Fruit fly (Drosophila melanogaster) whole organism, wandering third instar larva: ENCODE results near the gene EloA.

Experiments used
- CG32264 ChIP-seq: fragments of 200-800 bp; sonication (Bioruptor generic); optimal IDR thresholded peaks from 2 replicates; lab custom pipeline; 2016; ENCODE audit warnings: missing biosample characterization, missing genetic modification characterization
- CG9705 ChIP-seq: fragments of 200-800 bp; sonication (Bioruptor generic); optimal IDR thresholded peaks from 2 replicates; lab custom pipeline; 2018; ENCODE audit warnings: missing biosample characterization, mild to moderate bottlenecking, missing genetic modification characterization
- Dif ChIP-seq: fragments of 200-275, 200-300 bp; sonication (Bioruptor generic); optimal IDR thresholded peaks from 2 replicates; lab custom pipeline; 2018; ENCODE audit warnings: missing biosample characterization, missing genetic modification characterization; ENCODE audit not compliant: partially characterized antibody
- GATAd ChIP-seq: sonication (Bioruptor generic); optimal IDR thresholded peaks from 2 replicates; lab custom pipeline; 2016; ENCODE audit warnings: missing biosample characterization, missing genetic modification characterization
- HLH106 ChIP-seq: fragments of 200-800 bp; optimal IDR thresholded peaks from 3 replicates; lab custom pipeline; 2019; ENCODE audit warnings: missing biosample characterization, mild to moderate bottlenecking, missing genetic modification characterization, moderate library complexity
- Hnf4 ChIP-seq: fragments of 200-800 bp; sonication (Bioruptor generic); optimal IDR thresholded peaks from 2 replicates; lab custom pipeline; 2016; ENCODE audit warnings: missing biosample characterization, mild to moderate bottlenecking, missing genetic modification characterization
- Hr78 ChIP-seq: fragments of >200 bp; optimal IDR thresholded peaks from 2 replicates; lab custom pipeline; 2017; ENCODE audit warnings: missing biosample characterization, missing genetic modification characterization
- Hr83 ChIP-seq: fragments of 200-300 bp; sonication (Bioruptor generic); optimal IDR thresholded peaks from 2 replicates; lab custom pipeline; 2016; ENCODE audit warnings: missing biosample characterization, mild to moderate bottlenecking, missing genetic modification characterization, moderate library complexity; ENCODE audit not compliant: poor library complexity, severe bottlenecking
- Jra ChIP-seq: sonication (Bioruptor generic); optimal IDR thresholded peaks from 2 replicates; lab custom pipeline; 2016; ENCODE audit warnings: missing biosample characterization, missing genetic modification characterization
- Mio ChIP-seq: sonication (Bioruptor generic); optimal IDR thresholded peaks from 2 replicates; lab custom pipeline; 2016; ENCODE audit warnings: missing biosample characterization, missing genetic modification characterization
- Myc ChIP-seq: fragments of >200 bp; optimal IDR thresholded peaks from 2 replicates; lab custom pipeline; 2017
- N ChIP-seq: fragments of >200 bp; optimal IDR thresholded peaks from 2 replicates; lab custom pipeline; 2018; ENCODE audit warnings: missing biosample characterization, missing external identifiers, missing genetic modification characterization
- OdsH ChIP-seq: fragments of 200-800 bp; sonication (Bioruptor generic); optimal IDR thresholded peaks from 2 replicates; lab custom pipeline; 2016; ENCODE audit warnings: missing biosample characterization, mild to moderate bottlenecking, missing genetic modification characterization
- Rel ChIP-seq, 2 experiments: fragments of 200-800 bp; sonication (Bioruptor generic) in 1 of 2; optimal IDR thresholded peaks; 2 replicates in 1 of 2; 3 replicates in 1 of 2; lab custom pipeline; 2016 to 2019; ENCODE audit warnings: mild to moderate bottlenecking in 2 of 2, missing biosample characterization in 2 of 2, missing genetic modification characterization in 2 of 2, moderate library complexity in 1 of 2
- Sp1 ChIP-seq: fragments of 200-800 bp; sonication (Bioruptor generic); optimal IDR thresholded peaks from 3 replicates; lab custom pipeline; 2019; ENCODE audit warnings: missing biosample characterization, mild to moderate bottlenecking, missing genetic modification characterization, moderate library complexity
- Vsx2 ChIP-seq: fragments of 200-300, 225-300 bp; sonication (Bioruptor generic); optimal IDR thresholded peaks from 2 replicates; lab custom pipeline; 2018; ENCODE audit warnings: missing biosample characterization, missing genetic modification characterization; ENCODE audit not compliant: partially characterized antibody
- br ChIP-seq: fragments of 200-800 bp; sonication (Bioruptor generic); optimal IDR thresholded peaks from 2 replicates; lab custom pipeline; 2016; ENCODE audit warnings: missing biosample characterization, missing genetic modification characterization
- brk ChIP-seq: fragments of 200-800 bp; sonication (Bioruptor generic); optimal IDR thresholded peaks from 2 replicates; lab custom pipeline; 2016; ENCODE audit warnings: missing biosample characterization, mild to moderate bottlenecking, missing genetic modification characterization
- dl ChIP-seq, 2 experiments: fragments of 175-275, 200-275 bp in 1 of 2; fragments of 200-275 bp in 1 of 2; sonication (Bioruptor generic); optimal IDR thresholded peaks; lab custom pipeline; 2018; ENCODE audit warnings: mild to moderate bottlenecking in 2 of 2, missing biosample characterization in 2 of 2, missing genetic modification characterization in 2 of 2, moderate library complexity in 2 of 2; ENCODE audit not compliant: partially characterized antibody in 2 of 2, insufficient read depth in 1 of 2
- dmrt93B ChIP-seq: fragments of 200-800 bp; sonication (Bioruptor generic); optimal IDR thresholded peaks from 2 replicates; lab custom pipeline; 2018; ENCODE audit warnings: missing biosample characterization, mild to moderate bottlenecking, missing genetic modification characterization
- dsf ChIP-seq: sonication (Bioruptor generic); optimal IDR thresholded peaks from 2 replicates; lab custom pipeline; 2016; ENCODE audit warnings: missing biosample characterization, missing genetic modification characterization, borderline replicate concordance
- ey ChIP-seq: fragments of 200-800 bp; sonication (Bioruptor generic); optimal IDR thresholded peaks from 2 replicates; lab custom pipeline; 2016; ENCODE audit warnings: missing biosample characterization, missing genetic modification characterization
- foxo ChIP-seq, 2 experiments: fragments of 200-800 bp; sonication (Bioruptor generic); optimal IDR thresholded peaks; 2 replicates in 1 of 2; 3 replicates in 1 of 2; lab custom pipeline; 2016 to 2017; ENCODE audit warnings: missing biosample characterization in 2 of 2, missing genetic modification characterization in 2 of 2
- fru ChIP-seq: fragments of 200-800 bp; sonication (Bioruptor generic); optimal IDR thresholded peaks from 3 replicates; lab custom pipeline; 2016; ENCODE audit warnings: missing biosample characterization, mild to moderate bottlenecking, missing genetic modification characterization
- h ChIP-seq: fragments of 200-800 bp; sonication (Bioruptor generic); optimal IDR thresholded peaks from 3 replicates; lab custom pipeline; 2016; ENCODE audit warnings: missing biosample characterization, mild to moderate bottlenecking, missing genetic modification characterization
- jim ChIP-seq: fragments of 175-275, 200-325 bp; sonication (Bioruptor generic); optimal IDR thresholded peaks from 2 replicates; lab custom pipeline; 2016; ENCODE audit warnings: missing biosample characterization, mild to moderate bottlenecking, missing genetic modification characterization
- lola ChIP-seq: fragments of >200 bp; optimal IDR thresholded peaks from 2 replicates; lab custom pipeline; 2017; ENCODE audit warnings: missing biosample characterization, missing genetic modification characterization
- pan ChIP-seq: fragments of >200 bp; optimal IDR thresholded peaks from 2 replicates; lab custom pipeline; 2017
- psq ChIP-seq: fragments of 200-800 bp; sonication (Bioruptor generic); optimal IDR thresholded peaks from 3 replicates; lab custom pipeline; 2017; ENCODE audit warnings: missing biosample characterization, mild to moderate bottlenecking, missing genetic modification characterization, moderate library complexity
- rgr ChIP-seq: fragments of 200-800 bp; sonication (Bioruptor generic); optimal IDR thresholded peaks from 3 replicates; lab custom pipeline; 2016; ENCODE audit warnings: missing biosample characterization, mild to moderate bottlenecking, missing genetic modification characterization
- tai ChIP-seq: sonication (Bioruptor generic); optimal IDR thresholded peaks from 2 replicates; lab custom pipeline; 2016; ENCODE audit warnings: missing biosample characterization, missing genetic modification characterization
- usp ChIP-seq: fragments of >200 bp; optimal IDR thresholded peaks from 2 replicates; lab custom pipeline; 2017; ENCODE audit warnings: missing biosample characterization, missing genetic modification characterization
- woc ChIP-seq: sonication (Bioruptor generic); optimal IDR thresholded peaks from 2 replicates; lab custom pipeline; 2016; ENCODE audit warnings: missing biosample characterization, mild to moderate bottlenecking, missing genetic modification characterization

The EloA gene

dm6 chr3R:23228605-23229264 is 22.6 kb upstream of the EloA start:
- TF ChIP-seq dmrt93B (GFP tag; lab: Kevin White, UChicago) = no peak
- no peak for TF ChIP-seq Rel (GFP tag; optimal IDR thresholded peaks at IDR 0.05; lab: Kevin White, UChicago)
- TF ChIP-seq Rel (tag; optimal IDR thresholded peaks at IDR 0.05; lab: Kevin White, UChicago) = no peak
- no peak for TF ChIP-seq woc (GFP tag; lab: Kevin White, UChicago)
- TF ChIP-seq HLH106 (tag; lab: Kevin White, UChicago) = no peak
- no peak for TF ChIP-seq lola (GFP tag; lab: Kevin White, UChicago)

dm6 chr3R:23239051-23239450 is 12.3 kb upstream of the EloA start:
- peak; percentile 24 for TF ChIP-seq Dif (GFP tag; lab: Kevin White, UChicago)
- no peak for TF ChIP-seq CG32264 (GFP tag; lab: Kevin White, UChicago)

dm6 chr3R:23239934-23240632 is 11.3 kb upstream of the EloA start:
- TF ChIP-seq HLH106 (tag; lab: Kevin White, UChicago) (peak; percentile 40), tai (GFP tag; lab: Kevin White, UChicago) (no peak), Sp1 (GFP tag; lab: Kevin White, UChicago) (peak; percentile 35), Dif (GFP tag; lab: Kevin White, UChicago) (no peak), usp (GFP tag; lab: Kevin White, UChicago) (no peak), ey (GFP tag; lab: Kevin White, UChicago) (peak; percentile 3), foxo (GFP tag; optimal IDR thresholded peaks at IDR 0.05; lab: Kevin White, UChicago) (peak in 1 of 2 experiments; percentile 36), Vsx2 (GFP tag; lab: Kevin White, UChicago) (peak; percentile 53), woc (GFP tag; lab: Kevin White, UChicago) (peak; percentile 23), Hr78 (GFP tag; lab: Kevin White, UChicago) (no peak), h (GFP tag; lab: Kevin White, UChicago) (peak; percentile 39)
- TF ChIP-seq, all 38 proteins: peak for 7

- TF ChIP-seq Mio (GFP tag; lab: Kevin White, UChicago) (no peak), dl (GFP tag; optimal IDR thresholded peaks at IDR 0.05; lab: Kevin White, UChicago; ENCODE audit: insufficient read depth in 1 of 2, partially characterized antibody in 2 of 2) (peak in 1 of 2 experiments; percentile 23), Dif (GFP tag; lab: Kevin White, UChicago) (peak; percentile 60)
These were observed 2.4 kb upstream of the EloA start, which contains the start of gene CG4467 for dm6 chr3R:23248853-23249573. Gene CG4467 (minus strand): TSS chr3R:23248903.

dm6 chr3R:23257986-23258427 is 6.6 kb downstream of the EloA start, which contains the start of the genes wda and Pex11c:
Gene wda (minus strand): TSS chr3R:23258087.
Gene Pex11c (plus strand): TSS chr3R:23258365.
- TF ChIP-seq Rel (GFP tag; optimal IDR thresholded peaks at IDR 0.05; lab: Kevin White, UChicago) (peak; percentile 52), Rel (tag; optimal IDR thresholded peaks at IDR 0.05; lab: Kevin White, UChicago) (peak; percentile 88), brk (GFP tag; lab: Kevin White, UChicago) (peak; percentile 85), jim (no peak), br (peak; percentile 48), HLH106 (tag; lab: Kevin White, UChicago) (peak; percentile 91), usp (GFP tag; lab: Kevin White, UChicago) (no peak), lola (GFP tag; lab: Kevin White, UChicago) (no peak), ey (GFP tag; lab: Kevin White, UChicago) (peak; percentile 58), pan (lab: Kevin White, UChicago) (no peak), Hr83 (GFP tag; lab: Kevin White, UChicago) (peak; percentile 47), Hr78 (GFP tag; lab: Kevin White, UChicago) (no peak), tai (GFP tag; lab: Kevin White, UChicago) (no peak), dmrt93B (GFP tag; lab: Kevin White, UChicago) (peak; percentile 55), GATAd (GFP tag; lab: Kevin White, UChicago) (peak; percentile 70), Vsx2 (GFP tag; lab: Kevin White, UChicago) (no peak), fru (GFP tag; lab: Kevin White, UChicago) (peak; percentile 60), CG32264 (GFP tag; lab: Kevin White, UChicago) (no peak), h (GFP tag; lab: Kevin White, UChicago) (peak; percentile 83), woc (GFP tag; lab: Kevin White, UChicago) (peak; percentile 54), Hnf4 (GFP tag; lab: Kevin White, UChicago) (peak; percentile 72), psq (GFP tag; lab: Kevin White, UChicago) (peak; percentile 86), dl (GFP tag; optimal IDR thresholded peaks at IDR 0.05; lab: Kevin White, UChicago; ENCODE audit: insufficient read depth in 1 of 2, partially characterized antibody in 2 of 2) (no peak), rgr (GFP tag; lab: Kevin White, UChicago) (peak; percentile 86), Myc (peak; percentile 90), Mio (GFP tag; lab: Kevin White, UChicago) (no peak), dsf (GFP tag; lab: Kevin White, UChicago) (peak; percentile 19), OdsH (GFP tag; lab: Kevin White, UChicago) (peak; percentile 85), Dif (GFP tag; lab: Kevin White, UChicago) (no peak), Jra (GFP tag; lab: Kevin White, UChicago) (no peak), foxo (GFP tag; optimal IDR thresholded peaks at IDR 0.05; lab: Kevin White, UChicago) (peak in 1 of 2 experiments; percentile 81), N (no peak), CG9705 (no peak)
